Fruit fly (Drosophila melanogaster) whole organism, prepupa: ENCODE results near the gene Smyd5.

Experiments
- CG8632 ChIP-seq: fragments of 200-800 bp; sonication (Bioruptor generic); optimal IDR thresholded peaks from 3 replicates; lab custom pipeline; 2016; ENCODE audit warnings: missing biosample characterization, missing genetic modification characterization
- Sox14 ChIP-seq: fragments of 200-800 bp; sonication (Bioruptor generic); optimal IDR thresholded peaks from 3 replicates; lab custom pipeline; 2016; ENCODE audit warnings: missing biosample characterization, missing genetic modification characterization
- lz ChIP-seq: fragments of 200-800 bp; sonication (Bioruptor generic); optimal IDR thresholded peaks from 3 replicates; lab custom pipeline; 2016; ENCODE audit warnings: missing biosample characterization, missing genetic modification characterization
- pdm3 ChIP-seq: fragments of 200-800 bp; sonication (Bioruptor generic); optimal IDR thresholded peaks from 3 replicates; lab custom pipeline; 2016; ENCODE audit warnings: missing biosample characterization, missing genetic modification characterization

dm6 chr3R:21184373-21185132 lies 34.0 kb downstream of the Smyd5 start:
- TF ChIP-seq lz (GFP tag; lab: Kevin White, UChicago), result peak; percentile 50
- TF ChIP-seq pdm3, result peak; percentile 57
- TF ChIP-seq CG8632 (GFP tag; lab: Kevin White, UChicago), result no peak
- TF ChIP-seq Sox14 (GFP tag; lab: Kevin White, UChicago), result peak; percentile 56
